Fruit fly (Drosophila melanogaster) S2 (cell line): ENCODE data around the gene ci.

ENCODE experiments used
- CG8478 ChIP-seq: fragments of >200 bp; optimal IDR thresholded peaks from 2 replicates; lab custom pipeline; 2018
- CTCF ChIP-seq, 2 experiments: fragments of >200 bp; optimal IDR thresholded peaks; 2 replicates each; lab custom pipeline; 2018

dm6 chr4:87278-87677 is 30.4 kb upstream of the ci start:
- TF ChIP-seq CG8478 (lab: Kevin White, UChicago), result no peak
- no peak for TF ChIP-seq CTCF (optimal IDR thresholded peaks at IDR 0.05; lab: Kevin White, UChicago)
